Worm (Caenorhabditis elegans) whole organism, L1 larva: ENCODE data around the gene sma-9.

Experiments used
- blmp-1 ChIP-seq: fragments of 150-350 bp; optimal IDR thresholded peaks from 2 replicates; lab custom pipeline; 2014; ENCODE audit warnings: missing biosample characterization, missing genetic modification characterization
- ceh-8 ChIP-seq: fragments of 200-800 bp; sonication (Bioruptor generic); optimal IDR thresholded peaks from 2 replicates; lab custom pipeline; 2018; ENCODE audit warnings: mild to moderate bottlenecking, missing genetic modification characterization, moderate library complexity, missing compliant biosample characterization
- ceh-82 ChIP-seq, 3 experiments: fragments of 150-350 bp in 1 of 3; sonication (generic microtip) in 2 of 3; optimal IDR thresholded peaks; 2 replicates each; lab custom pipeline; 2014 to 2017; ENCODE audit warnings: missing biosample characterization in 3 of 3, missing genetic modification characterization in 3 of 3
- ceh-88 ChIP-seq: fragments of 200-800 bp; sonication (Bioruptor generic); IDR thresholded peaks from 2 replicates; pipeline ENCODE4 v1.3.6; 2022; ENCODE audit warnings: missing genetic modification characterization, missing compliant biosample characterization
- dsc-1 ChIP-seq: sonication (generic microtip); optimal IDR thresholded peaks from 2 replicates; lab custom pipeline; 2016; ENCODE audit warnings: mild to moderate bottlenecking, missing genetic modification characterization, missing compliant biosample characterization
- efl-1 ChIP-seq, 4 experiments: fragments of 150-350 bp; optimal IDR thresholded peaks in 3 of 4; peaks in 1 of 4; 1 replicate in 1 of 4; 2 replicates in 3 of 4; lab custom pipeline; 2014; ENCODE audit warnings: missing biosample characterization in 2 of 4, missing genetic modification characterization in 2 of 4, missing genetic modification reagents in 2 of 4
- egl-13 ChIP-seq: sonication (generic microtip); optimal IDR thresholded peaks from 2 replicates; lab custom pipeline; 2016; ENCODE audit warnings: missing genotype, missing genetic modification reagents, missing genetic modification characterization, missing compliant biosample characterization
- elt-3 ChIP-seq, 6 experiments: fragments of 150-350 bp in 1 of 6; sonication (generic microtip); optimal IDR thresholded peaks; 2 replicates each; lab custom pipeline; 2017 to 2018; ENCODE audit warnings: missing biosample characterization in 6 of 6, missing genetic modification characterization in 6 of 6, inconsistent platforms in 1 of 6
- fkh-10 ChIP-seq: sonication (generic microtip); optimal IDR thresholded peaks from 2 replicates; lab custom pipeline; 2017; ENCODE audit warnings: missing biosample characterization, missing genetic modification reagents, missing genetic modification characterization
- fkh-4 ChIP-seq: sonication (generic microtip); optimal IDR thresholded peaks from 2 replicates; lab custom pipeline; 2016; ENCODE audit warnings: missing compliant biosample characterization, missing genetic modification characterization, borderline replicate concordance
- fkh-8 ChIP-seq: sonication (generic microtip); optimal IDR thresholded peaks from 2 replicates; lab custom pipeline; 2016; ENCODE audit warnings: mild to moderate bottlenecking, missing genetic modification characterization, missing compliant biosample characterization
- isw-1 ChIP-seq: fragments of 200-800 bp; sonication (Bioruptor generic); IDR thresholded peaks from 2 replicates; pipeline ENCODE4 v1.3.6; 2022; ENCODE audit warnings: missing genetic modification characterization, missing compliant biosample characterization
- jun-1 ChIP-seq: fragments of 150-350 bp; optimal IDR thresholded peaks from 2 replicates; lab custom pipeline; 2014; ENCODE audit warnings: missing biosample characterization, missing genetic modification reagents, missing genetic modification characterization
- lin-14 ChIP-seq: fragments of 200-800 bp; sonication (Bioruptor generic); optimal IDR thresholded peaks from 2 replicates; lab custom pipeline; 2018; ENCODE audit warnings: mild to moderate bottlenecking, missing genetic modification characterization, moderate library complexity, missing compliant biosample characterization
- lin-35 ChIP-seq, 2 experiments: fragments of 150-350 bp; optimal IDR thresholded peaks; 2 replicates each; lab custom pipeline; 2014; ENCODE audit warnings: missing biosample characterization in 2 of 2, missing genetic modification characterization in 2 of 2, missing genetic modification reagents in 2 of 2
- mef-2 ChIP-seq: fragments of 150-350 bp; optimal IDR thresholded peaks from 2 replicates; lab custom pipeline; 2014; ENCODE audit warnings: missing biosample characterization, missing genetic modification characterization
- nhr-11 ChIP-seq: fragments of 150-350 bp; optimal IDR thresholded peaks from 2 replicates; lab custom pipeline; 2014; ENCODE audit warnings: missing biosample characterization, missing genetic modification characterization
- nhr-19 ChIP-seq: fragments of 200-800 bp; sonication (Bioruptor generic); conservative IDR thresholded peaks from 2 replicates; pipeline ENCODE4 v1.3.6; 2022; ENCODE audit warnings: missing genetic modification characterization, missing compliant biosample characterization
- nhr-28 ChIP-seq: fragments of 150-350 bp; optimal IDR thresholded peaks from 2 replicates; lab custom pipeline; 2014; ENCODE audit warnings: missing biosample characterization, missing genetic modification characterization
- nhr-47 ChIP-seq: sonication (generic microtip); optimal IDR thresholded peaks from 2 replicates; lab custom pipeline; 2016; ENCODE audit warnings: mild to moderate bottlenecking, missing genetic modification characterization, moderate library complexity, missing compliant biosample characterization
- nhr-71 ChIP-seq: sonication (generic microtip); optimal IDR thresholded peaks from 2 replicates; lab custom pipeline; 2016; ENCODE audit warnings: mild to moderate bottlenecking, missing genetic modification characterization, moderate library complexity, missing compliant biosample characterization
- nhr-77 ChIP-seq: fragments of 150-350 bp; optimal IDR thresholded peaks from 2 replicates; lab custom pipeline; 2014; ENCODE audit warnings: missing biosample characterization, missing genetic modification characterization
- nhr-84 ChIP-seq: sonication (generic microtip); optimal IDR thresholded peaks from 2 replicates; lab custom pipeline; 2017; ENCODE audit warnings: missing biosample characterization, missing genetic modification characterization
- nhr-85 ChIP-seq: sonication (generic microtip); peaks from one replicate; lab custom pipeline; 2016; ENCODE audit warnings: missing genetic modification characterization, inconsistent platforms, missing compliant biosample characterization
- nhr-90 ChIP-seq: sonication (generic microtip); optimal IDR thresholded peaks from 2 replicates; lab custom pipeline; 2016; ENCODE audit warnings: mild to moderate bottlenecking, missing genetic modification characterization, missing compliant biosample characterization; ENCODE audit not compliant: poor library complexity
- pqm-1 ChIP-seq: sonication (generic microtip); optimal IDR thresholded peaks from 3 replicates; lab custom pipeline; 2017; ENCODE audit warnings: missing biosample characterization, missing genetic modification characterization
- rnt-1 ChIP-seq: sonication (generic microtip); optimal IDR thresholded peaks from 2 replicates; lab custom pipeline; 2016; ENCODE audit warnings: mild to moderate bottlenecking, missing genetic modification characterization, moderate library complexity, missing compliant biosample characterization
- snpc-4 ChIP-seq: fragments of 150-350 bp; optimal IDR thresholded peaks from 2 replicates; lab custom pipeline; 2014; ENCODE audit warnings: missing biosample characterization, missing genetic modification characterization
- snu-23 ChIP-seq: sonication (generic microtip); optimal IDR thresholded peaks from 2 replicates; lab custom pipeline; 2016; ENCODE audit warnings: missing genetic modification characterization, missing compliant biosample characterization
- tbx-2 ChIP-seq: sonication (generic microtip); optimal IDR thresholded peaks from 2 replicates; lab custom pipeline; 2016; ENCODE audit warnings: missing genetic modification characterization, missing compliant biosample characterization
- unc-130 ChIP-seq: fragments of 150-350 bp; optimal IDR thresholded peaks from 2 replicates; lab custom pipeline; 2017; ENCODE audit warnings: missing biosample characterization, missing genetic modification characterization, inconsistent platforms
- unc-62 ChIP-seq: fragments of 150-350 bp; optimal IDR thresholded peaks from 2 replicates; lab custom pipeline; 2014; ENCODE audit warnings: missing biosample characterization, missing genetic modification reagents, missing genetic modification characterization
- ztf-11 ChIP-seq, 2 experiments: sonication (generic microtip); optimal IDR thresholded peaks; 2 replicates each; lab custom pipeline; 2016 to 2017; ENCODE audit warnings: missing genetic modification characterization in 2 of 2, missing biosample characterization in 1 of 2, missing compliant biosample characterization in 1 of 2
- ztf-4 ChIP-seq: fragments of 150-350 bp; optimal IDR thresholded peaks from 2 replicates; lab custom pipeline; 2014; ENCODE audit warnings: missing biosample characterization, missing genetic modification characterization

Gene sma-9

ce11 chrX:10767669-10768068 lies 1.4 kb upstream of the sma-9 start:
- TF ChIP-seq nhr-90 (tag; lab: Kevin White, UChicago), result no peak
- peak; percentile 72 for TF ChIP-seq blmp-1 (tag; lab: Kevin White, UChicago)
- TF ChIP-seq mef-2, result no peak
- peak; percentile 24 for TF ChIP-seq lin-14
- TF ChIP-seq tbx-2 (tag; lab: Kevin White, UChicago), result no peak
- TF ChIP-seq nhr-28, result no peak
- TF ChIP-seq ceh-88 (GFP tag; lab: Robert Waterston, UW), result 0 out of 2 replicates have a peak, but pooled peaks have one; percentile 26
- no peak for TF ChIP-seq ztf-11 (tag; optimal IDR thresholded peaks at IDR 0.05; lab: Kevin White, UChicago)
- TF ChIP-seq nhr-84 (tag; lab: Kevin White, UChicago), result no peak
- TF ChIP-seq nhr-19 (GFP tag; lab: Robert Waterston, UW), result no peak
- no peak for TF ChIP-seq fkh-4

ce11 chrX:10768289-10769153 lies 561 bp upstream of the sma-9 start:
- TF ChIP-seq nhr-85 (tag; lab: Kevin White, UChicago) (peak; percentile 89), elt-3 (tag; optimal IDR thresholded peaks at IDR 0.05; lab: Kevin White, UChicago) (peak in 1 of 6 experiments; percentile 40), jun-1 (tag; lab: Kevin White, UChicago) (peak; percentile 5), snu-23 (GFP tag; lab: Kevin White, UChicago) (peak; percentile 22), ceh-8 (GFP tag; lab: Kevin White, UChicago) (peak; percentile 6), blmp-1 (tag; lab: Kevin White, UChicago) (peak; percentile 55), unc-130 (tag; lab: Kevin White, UChicago) (peak; percentile 31), nhr-71 (tag; lab: Kevin White, UChicago) (peak; percentile 33), nhr-11 (tag; lab: Kevin White, UChicago) (no peak), lin-14 (peak; percentile 71), efl-1 (optimal IDR thresholded peaks at IDR 0.05; lab: Kevin White, UChicago) (no peak), efl-1 (GFP tag; optimal IDR thresholded peaks at IDR 0.05 in 1 of 2; lab: Kevin White, UChicago) (peak in 1 of 2 experiments; percentile 19), unc-62 (no peak), fkh-10 (GFP tag; lab: Kevin White, UChicago) (peak; percentile 43), snpc-4 (tag; lab: Kevin White, UChicago) (peak; percentile 3), egl-13 (tag; lab: Kevin White, UChicago) (peak; percentile 40), ceh-82 (tag; optimal IDR thresholded peaks at IDR 0.05; lab: Kevin White, UChicago) (peak in 2 of 3 experiments; percentile 25 to 42), isw-1 (GFP tag; lab: Robert Waterston, UW) (no peak; the same call in 1 of the 2 replicates), fkh-8 (tag; lab: Kevin White, UChicago) (peak; percentile 61), dsc-1 (tag; lab: Kevin White, UChicago) (peak; percentile 44), nhr-47 (peak; percentile 27), lin-35 (GFP tag; optimal IDR thresholded peaks at IDR 0.05; lab: Kevin White, UChicago) (peak in 1 of 2 experiments; percentile 2), rnt-1 (peak; percentile 8), tbx-2 (tag; lab: Kevin White, UChicago) (no peak), ztf-4 (tag; lab: Kevin White, UChicago) (no peak), pqm-1 (tag; lab: Kevin White, UChicago) (no peak)
- TF ChIP-seq, all 84 proteins: peak for 19

- peak; percentile 17 for TF ChIP-seq lin-14
- TF ChIP-seq lin-35 (GFP tag; optimal IDR thresholded peaks at IDR 0.05; lab: Kevin White, UChicago), result no peak
- TF ChIP-seq nhr-77, result peak; percentile 1
- no peak for TF ChIP-seq isw-1 (GFP tag; lab: Robert Waterston, UW)
These were observed 877 bp downstream of the sma-9 start for ce11 chrX:10769959-10770358.
